Fruit fly (Drosophila melanogaster) whole organism, embryonic: ENCODE measurements around the gene CG43679.

Experiments
- B-H1 ChIP-seq: fragments of 200-800 bp; sonication (Bioruptor generic); IDR thresholded peaks from 3 replicates; pipeline ENCODE4 v1.3.6; 2022; ENCODE audit warnings: missing biosample characterization, missing genetic modification characterization
- CG10431 ChIP-seq: fragments of 200-800 bp; sonication (Bioruptor generic); optimal IDR thresholded peaks from 3 replicates; lab custom pipeline; 2018; ENCODE audit warnings: missing biosample characterization, mild to moderate bottlenecking, missing genetic modification characterization
- CG11696 ChIP-seq: fragments of 200-800 bp; sonication (Bioruptor generic); IDR thresholded peaks from 2 replicates; pipeline ENCODE4 v1.3.6; 2022; ENCODE audit warnings: missing biosample characterization, missing genetic modification characterization
- CG12391 ChIP-seq: fragments of 200-800 bp; sonication (Bioruptor generic); optimal IDR thresholded peaks from 3 replicates; lab custom pipeline; 2018; ENCODE audit warnings: missing biosample characterization, mild to moderate bottlenecking, missing genetic modification characterization, moderate library complexity
- CG14965 ChIP-seq: fragments of 200-800 bp; sonication (Bioruptor generic); optimal IDR thresholded peaks from 2 replicates; lab custom pipeline; 2016; ENCODE audit warnings: missing biosample characterization, missing genetic modification characterization, borderline replicate concordance
- CG1603 ChIP-seq: fragments of 200-800 bp; sonication (Bioruptor generic); optimal IDR thresholded peaks from 2 replicates; lab custom pipeline; 2019; ENCODE audit warnings: missing biosample characterization, mild to moderate bottlenecking, missing genetic modification characterization, moderate library complexity
- CG17359 ChIP-seq: fragments of 200-800 bp; sonication (Bioruptor generic); optimal IDR thresholded peaks from 3 replicates; lab custom pipeline; 2018; ENCODE audit warnings: missing biosample characterization, mild to moderate bottlenecking, missing genetic modification characterization, moderate library complexity
- CG17802 ChIP-seq: fragments of 200-800 bp; sonication (Bioruptor generic); optimal IDR thresholded peaks from 2 replicates; lab custom pipeline; 2018; ENCODE audit warnings: missing biosample characterization, mild to moderate bottlenecking, missing genetic modification characterization, moderate library complexity
- CG2199 ChIP-seq: fragments of 200-800 bp; sonication (Bioruptor generic); IDR thresholded peaks from 3 replicates; pipeline ENCODE4 v1.3.6; 2022; ENCODE audit warnings: missing biosample characterization, missing genetic modification characterization
- CG2712 ChIP-seq: fragments of 200-800 bp; optimal IDR thresholded peaks from 3 replicates; lab custom pipeline; 2019; ENCODE audit warnings: missing biosample characterization, mild to moderate bottlenecking, missing genetic modification characterization, moderate library complexity
- CG3281 ChIP-seq: fragments of 200-800 bp; sonication (Bioruptor generic); optimal IDR thresholded peaks from 3 replicates; lab custom pipeline; 2017; ENCODE audit warnings: missing biosample characterization, mild to moderate bottlenecking, missing genetic modification characterization
- CG3407 ChIP-seq: fragments of 200-800 bp; sonication (Bioruptor generic); optimal IDR thresholded peaks from 2 replicates; lab custom pipeline; 2018; ENCODE audit warnings: missing biosample characterization, mild to moderate bottlenecking, missing genetic modification characterization
- CG34376 ChIP-seq: fragments of 200-800 bp; sonication (Bioruptor generic); optimal IDR thresholded peaks from 2 replicates; lab custom pipeline; 2018; ENCODE audit warnings: missing biosample characterization, mild to moderate bottlenecking, missing genetic modification characterization
- CG4617 ChIP-seq: fragments of 200-800 bp; sonication (Bioruptor generic); optimal IDR thresholded peaks from 3 replicates; lab custom pipeline; 2016; ENCODE audit warnings: missing biosample characterization, missing genetic modification characterization, borderline replicate concordance
- CG5245 ChIP-seq: fragments of 200-800 bp; sonication (Bioruptor generic); optimal IDR thresholded peaks from 3 replicates; lab custom pipeline; 2016; ENCODE audit warnings: missing biosample characterization, missing genetic modification characterization
- CG6654 ChIP-seq: fragments of 200-800 bp; sonication (Bioruptor generic); optimal IDR thresholded peaks from 2 replicates; lab custom pipeline; 2017; ENCODE audit warnings: missing biosample characterization, mild to moderate bottlenecking, missing genetic modification characterization
- CG6765 ChIP-seq: fragments of 200-800 bp; sonication (Bioruptor generic); optimal IDR thresholded peaks from 3 replicates; lab custom pipeline; 2017; ENCODE audit warnings: missing biosample characterization, mild to moderate bottlenecking, missing genetic modification characterization
- CG7839 ChIP-seq: fragments of 200-800 bp; sonication (Bioruptor generic); optimal IDR thresholded peaks from 3 replicates; lab custom pipeline; 2018; ENCODE audit warnings: missing biosample characterization, mild to moderate bottlenecking, missing genetic modification characterization, moderate library complexity
- CG7928 ChIP-seq: fragments of 200-800 bp; sonication (Bioruptor generic); optimal IDR thresholded peaks from 2 replicates; lab custom pipeline; 2017; ENCODE audit warnings: missing biosample characterization, mild to moderate bottlenecking, missing genetic modification characterization
- CG8290 ChIP-seq, 3 experiments: fragments of 200-800 bp; sonication (Bioruptor generic); optimal IDR thresholded peaks; 2 replicates each; lab custom pipeline; 2016 to 2019; ENCODE audit warnings: missing biosample characterization in 3 of 3, missing genetic modification characterization in 3 of 3, mild to moderate bottlenecking in 2 of 3, moderate library complexity in 1 of 3
- Chrac-16 ChIP-seq: fragments of 200-800 bp; sonication (Bioruptor generic); optimal IDR thresholded peaks from 3 replicates; lab custom pipeline; 2016; ENCODE audit warnings: missing biosample characterization, missing genetic modification characterization
- HHEX ChIP-seq: fragments of 200-800 bp; sonication (Bioruptor generic); optimal IDR thresholded peaks from 3 replicates; lab custom pipeline; 2017; ENCODE audit warnings: missing biosample characterization, mild to moderate bottlenecking, missing genetic modification characterization, missing genetic modification reagents
- Hr51 ChIP-seq, 2 experiments: fragments of 200-800 bp; sonication (Bioruptor generic); optimal IDR thresholded peaks; 2 replicates in 1 of 2; 3 replicates in 1 of 2; lab custom pipeline; 2016 to 2018; ENCODE audit warnings: missing biosample characterization in 2 of 2, missing genetic modification characterization in 2 of 2, mild to moderate bottlenecking in 1 of 2, moderate library complexity in 1 of 2
- Med ChIP-seq: fragments of 200-800 bp; sonication (Bioruptor generic); peaks from one replicate; lab custom pipeline; 2016; ENCODE audit warnings: missing biosample characterization, missing genetic modification characterization, mild to moderate bottlenecking, inconsistent platforms, moderate library complexity
- Mrtf ChIP-seq: fragments of 200-800 bp; sonication (Bioruptor generic); IDR thresholded peaks from 3 replicates; pipeline ENCODE4 v1.3.6; 2022; ENCODE audit warnings: missing biosample characterization, missing genetic modification characterization
- Neu2 ChIP-seq: fragments of 200-800 bp; sonication (Bioruptor generic); optimal IDR thresholded peaks from 3 replicates; lab custom pipeline; 2016; ENCODE audit warnings: missing biosample characterization, missing genetic modification characterization, borderline replicate concordance
- Nf-YA ChIP-seq: fragments of 200-800 bp; sonication (Bioruptor generic); IDR thresholded peaks from 2 replicates; pipeline ENCODE4 v1.3.6; 2022; ENCODE audit warnings: missing biosample characterization, missing genetic modification characterization
- Usf ChIP-seq: fragments of 200-800 bp; sonication (Bioruptor generic); optimal IDR thresholded peaks from 2 replicates; lab custom pipeline; 2017; ENCODE audit warnings: missing genotype, missing biosample characterization, missing genetic modification characterization
- Xrp1 ChIP-seq: fragments of 200-800 bp; sonication (Bioruptor generic); IDR thresholded peaks from 2 replicates; pipeline ENCODE4 v1.3.6; 2022; ENCODE audit warnings: missing biosample characterization, missing genetic modification characterization
- ato ChIP-seq: fragments of 200-800 bp; sonication (Bioruptor generic); IDR thresholded peaks from 2 replicates; pipeline ENCODE4 v1.3.6; 2022; ENCODE audit warnings: missing biosample characterization, missing genetic modification characterization; ENCODE audit not compliant: partially characterized antibody
- cad ChIP-seq: fragments of >200 bp; optimal IDR thresholded peaks from 2 replicates; lab custom pipeline; 2017; ENCODE audit warnings: missing biosample characterization, missing genetic modification characterization
- corto ChIP-seq: fragments of 200-800 bp; sonication (Bioruptor generic); optimal IDR thresholded peaks from 2 replicates; lab custom pipeline; 2016; ENCODE audit warnings: missing biosample characterization, mild to moderate bottlenecking, missing genetic modification characterization, moderate library complexity
- dmrt11E ChIP-seq: fragments of 200-800 bp; sonication (Bioruptor generic); optimal IDR thresholded peaks from 3 replicates; lab custom pipeline; 2018; ENCODE audit warnings: missing biosample characterization, mild to moderate bottlenecking, missing genetic modification characterization, moderate library complexity
- eve ChIP-seq, 2 experiments: fragments of >200 bp; optimal IDR thresholded peaks; 2 replicates each; lab custom pipeline; 2017; ENCODE audit warnings: missing biosample characterization in 2 of 2, missing genetic modification characterization in 2 of 2
- gfzf ChIP-seq: fragments of 200-800 bp; sonication (Bioruptor generic); optimal IDR thresholded peaks from 2 replicates; lab custom pipeline; 2016; ENCODE audit warnings: missing biosample characterization, mild to moderate bottlenecking, missing genetic modification characterization, moderate library complexity
- gro ChIP-seq: fragments of 200-800 bp; sonication (Bioruptor generic); optimal IDR thresholded peaks from 2 replicates; lab custom pipeline; 2016; ENCODE audit warnings: missing biosample characterization, missing genetic modification characterization
- jing ChIP-seq: fragments of 200-800 bp; sonication (Bioruptor generic); optimal IDR thresholded peaks from 2 replicates; lab custom pipeline; 2018; ENCODE audit warnings: missing biosample characterization, mild to moderate bottlenecking, missing genetic modification characterization
- lab ChIP-seq: fragments of 200-800 bp; sonication (Bioruptor generic); optimal IDR thresholded peaks from 3 replicates; lab custom pipeline; 2017; ENCODE audit warnings: missing biosample characterization, missing genetic modification characterization, mild to moderate bottlenecking, moderate library complexity, missing genetic modification reagents
- nmo ChIP-seq: fragments of 200-800 bp; sonication (Bioruptor generic); optimal IDR thresholded peaks from 2 replicates; lab custom pipeline; 2018; ENCODE audit warnings: missing biosample characterization, mild to moderate bottlenecking, missing genetic modification characterization, moderate library complexity
- oc ChIP-seq: fragments of 200-800 bp; sonication (Bioruptor generic); optimal IDR thresholded peaks from 2 replicates; lab custom pipeline; 2018; ENCODE audit warnings: missing biosample characterization, mild to moderate bottlenecking, missing genetic modification characterization, moderate library complexity
- pnt ChIP-seq: fragments of 200-800 bp; sonication (Bioruptor generic); optimal IDR thresholded peaks from 3 replicates; lab custom pipeline; 2016; ENCODE audit warnings: missing biosample characterization, missing genetic modification characterization
- pum ChIP-seq: fragments of 200-800 bp; sonication (Bioruptor generic); optimal IDR thresholded peaks from 2 replicates; lab custom pipeline; 2016; ENCODE audit warnings: missing biosample characterization, missing genetic modification characterization
- pzg ChIP-seq: fragments of 200-800 bp; sonication (Bioruptor generic); optimal IDR thresholded peaks from 3 replicates; lab custom pipeline; 2018; ENCODE audit warnings: missing biosample characterization, mild to moderate bottlenecking, missing genetic modification characterization, moderate library complexity
- ro ChIP-seq: fragments of 200-800 bp; sonication (Bioruptor generic); IDR thresholded peaks from 2 replicates; pipeline ENCODE4 v1.3.6; 2022; ENCODE audit warnings: missing biosample characterization, missing genetic modification characterization
- tgo ChIP-seq: fragments of 200-800 bp; sonication (Bioruptor generic); IDR thresholded peaks from 3 replicates; pipeline ENCODE4 v1.3.6; 2022; ENCODE audit warnings: missing biosample characterization, missing genetic modification characterization
- tin ChIP-seq: fragments of 200-800 bp; sonication (Bioruptor generic); optimal IDR thresholded peaks from 3 replicates; lab custom pipeline; 2016; ENCODE audit warnings: missing biosample characterization, missing genetic modification characterization
- tup ChIP-seq: fragments of 200-800 bp; sonication (Bioruptor generic); optimal IDR thresholded peaks from 2 replicates; lab custom pipeline; 2016; ENCODE audit warnings: missing biosample characterization, mild to moderate bottlenecking, missing genetic modification characterization, moderate library complexity
- wor ChIP-seq: fragments of 200-800 bp; sonication (Bioruptor generic); IDR thresholded peaks from 2 replicates; pipeline ENCODE4 v1.3.6; 2022; ENCODE audit warnings: missing biosample characterization, missing genetic modification characterization
- zen2 ChIP-seq: fragments of 200-800 bp; sonication (Bioruptor generic); IDR thresholded peaks from 3 replicates; pipeline ENCODE4 v1.3.6; 2022; ENCODE audit warnings: missing biosample characterization, missing genetic modification characterization; ENCODE audit not compliant: partially characterized antibody

The CG43679 gene

DNA sequence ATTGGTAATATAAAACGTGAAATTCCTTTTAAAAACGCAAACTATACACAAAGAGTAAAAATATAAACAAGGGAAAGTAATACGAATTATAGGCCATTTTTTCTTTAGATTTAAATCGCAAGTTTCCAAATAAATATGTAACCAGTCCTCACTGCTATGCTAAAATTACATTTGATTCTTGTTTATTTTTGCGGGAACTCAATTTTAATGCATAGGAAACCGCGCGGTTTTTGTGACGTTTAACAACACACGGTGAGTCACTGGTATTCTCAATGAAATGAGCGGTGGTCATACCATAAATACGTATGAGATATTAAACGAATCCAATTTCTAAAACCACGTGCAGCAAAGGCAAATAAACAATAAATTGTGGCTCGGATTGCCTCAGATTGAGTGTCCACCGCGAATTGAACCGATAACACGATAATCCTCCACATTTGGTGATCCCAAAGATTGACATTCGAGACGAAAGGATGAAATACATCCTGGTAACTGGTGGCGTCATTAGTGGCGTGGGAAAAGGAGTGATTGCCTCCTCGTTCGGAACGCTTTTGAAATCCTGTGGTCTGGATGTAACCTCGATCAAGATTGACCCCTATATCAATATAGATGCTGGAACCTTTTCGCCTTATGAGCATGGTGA is 46.8 kb upstream of the CG43679 start, which contains the start of gene Ctps (continued):
- no peak for TF ChIP-seq CG5245 (GFP tag; lab: Kevin White, UChicago)
- no peak for TF ChIP-seq CG10431 (GFP tag; lab: Kevin White, UChicago)
- TF ChIP-seq corto (GFP tag; lab: Kevin White, UChicago) = no peak
- peak in 1 of 2 experiments; percentile 15 for TF ChIP-seq Hr51 (GFP tag; optimal IDR thresholded peaks at IDR 0.05; lab: Kevin White, UChicago)
- no peak for TF ChIP-seq Usf (GFP tag; lab: Kevin White, UChicago)
- TF ChIP-seq wor = no peak
- TF ChIP-seq Nf-YA (GFP tag; lab: Robert Waterston, UW) = no peak
- TF ChIP-seq ro (GFP tag; lab: Robert Waterston, UW) = no peak
- no peak for TF ChIP-seq zen2 (GFP tag; lab: Robert Waterston, UW)
- TF ChIP-seq CG3407 (GFP tag; lab: Kevin White, UChicago) = no peak
- no peak for TF ChIP-seq ato (GFP tag; lab: Robert Waterston, UW)
- TF ChIP-seq Neu2 (GFP tag; lab: Kevin White, UChicago) = no peak
- peak; percentile 34 for TF ChIP-seq CG17359 (tag; lab: Kevin White, UChicago)
- TF ChIP-seq CG4617 (GFP tag; lab: Kevin White, UChicago) = peak; percentile 38
- peak; percentile 24 for TF ChIP-seq lab (GFP tag; lab: Kevin White, UChicago)
- TF ChIP-seq CG6765 = no peak
- TF ChIP-seq jing (GFP tag; lab: Kevin White, UChicago) = no peak
- no peak for TF ChIP-seq CG14965 (GFP tag; lab: Kevin White, UChicago)
- TF ChIP-seq CG8290 (GFP tag; optimal IDR thresholded peaks at IDR 0.05; lab: Kevin White, UChicago) = no peak
- peak in 1 of 2 experiments; percentile 61 for TF ChIP-seq CG8290 (tag; optimal IDR thresholded peaks at IDR 0.05; lab: Kevin White, UChicago)
- TF ChIP-seq B-H1 (GFP tag; lab: Robert Waterston, UW) = no peak
- TF ChIP-seq dmrt11E (tag; lab: Kevin White, UChicago) = no peak
- TF ChIP-seq CG11696 (GFP tag; lab: Robert Waterston, UW) = no peak
- TF ChIP-seq nmo (GFP tag; lab: Kevin White, UChicago) = no peak
- TF ChIP-seq Med (GFP tag; lab: Kevin White, UChicago) = peak; percentile 91
- TF ChIP-seq CG17802 = peak; percentile 7
- peak; percentile 41 for TF ChIP-seq CG12391 (tag; lab: Kevin White, UChicago)
- no peak for TF ChIP-seq Mrtf (GFP tag; lab: Robert Waterston, UW)
- TF ChIP-seq CG6654 = no peak
- peak; percentile 35 for TF ChIP-seq CG34376
- TF ChIP-seq pum (GFP tag; lab: Kevin White, UChicago) = no peak
- TF ChIP-seq Xrp1 = 0 out of 2 replicates have a peak, but pooled peaks have one; percentile 12
- TF ChIP-seq tgo (GFP tag; lab: Robert Waterston, UW) = no peak
- TF ChIP-seq CG7839 (tag; lab: Kevin White, UChicago) = no peak
- peak; percentile 35 for TF ChIP-seq gro
- TF ChIP-seq pzg (GFP tag; lab: Kevin White, UChicago) = peak; percentile 75
- no peak for TF ChIP-seq cad (GFP tag; lab: Kevin White, UChicago)
- TF ChIP-seq tin (GFP tag; lab: Kevin White, UChicago) = peak; percentile 7
- TF ChIP-seq CG1603 = peak; percentile 66
- no peak for TF ChIP-seq CG2199 (GFP tag; lab: Robert Waterston, UW)
- TF ChIP-seq eve (GFP tag; optimal IDR thresholded peaks at IDR 0.05; lab: Kevin White, UChicago) = no peak
- no peak for TF ChIP-seq pnt (GFP tag; lab: Kevin White, UChicago)
- TF ChIP-seq CG2712 = no peak
- TF ChIP-seq tup (GFP tag; lab: Kevin White, UChicago) = no peak
- no peak for TF ChIP-seq oc (tag; lab: Kevin White, UChicago)
- TF ChIP-seq CG7928 (GFP tag; lab: Kevin White, UChicago) = no peak
- no peak for TF ChIP-seq CG3281
- TF ChIP-seq gfzf (GFP tag; lab: Kevin White, UChicago) = peak; percentile 82
- TF ChIP-seq HHEX = peak; percentile 4
- TF ChIP-seq Chrac-16 (GFP tag; lab: Kevin White, UChicago) = peak; percentile 16
